Fruit fly (Drosophila melanogaster): ENCODE data around the gene Phlpp.
A peak's percentile ranks its signal among the peaks of the same experiment; 100 is the strongest.

Phlpp gene

DNA sequence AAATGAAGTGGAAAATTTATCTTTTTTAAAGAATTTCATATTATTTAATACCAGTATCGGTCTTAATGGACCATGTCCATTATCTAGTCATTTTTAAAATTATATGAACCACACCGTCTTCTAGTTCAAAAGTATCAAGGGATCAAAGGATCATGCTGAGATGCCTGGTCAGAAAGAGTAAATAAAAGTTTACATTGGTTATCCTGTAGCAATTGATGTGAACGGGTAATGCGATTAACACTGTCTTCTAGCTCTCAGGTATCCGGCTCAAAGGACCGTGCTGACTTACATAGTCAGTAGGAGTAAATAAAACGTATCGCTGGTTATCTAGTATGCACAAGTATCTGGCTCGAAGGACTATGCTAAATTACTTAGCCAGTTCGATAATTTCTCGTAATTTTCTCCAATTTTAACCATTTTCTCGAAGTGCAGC lies 39.8 kb upstream of the Phlpp start (continued):
- TF ChIP-seq tap (tag; optimal IDR thresholded peaks at IDR 0.05) (no peak), Vsx1 (GFP tag; optimal IDR thresholded peaks at IDR 0.05) (no peak), Hr3 (GFP tag; optimal IDR thresholded peaks at IDR 0.05) (peak; percentile 12), NC2β (GFP tag; optimal IDR thresholded peaks at IDR 0.05) (no peak), lilli (GFP tag; optimal IDR thresholded peaks at IDR 0.05) (peak; percentile 44), CG7839 (tag; optimal IDR thresholded peaks at IDR 0.05) (peak; percentile 38), CG15514 (GFP tag; optimal IDR thresholded peaks at IDR 0.05) (no peak), Side (GFP tag; optimal IDR thresholded peaks at IDR 0.05) (no peak), CG11456 (GFP tag; IDR thresholded peaks at IDR 0.05) (no peak), CG7786 (GFP tag; optimal IDR thresholded peaks at IDR 0.05) (peak; percentile 6), fd102C (GFP tag; optimal IDR thresholded peaks at IDR 0.05) (no peak), Ada2b (GFP tag; IDR thresholded peaks at IDR 0.05) (no peak), Camta (GFP tag; optimal IDR thresholded peaks at IDR 0.05) (no peak), exex (tag; optimal IDR thresholded peaks at IDR 0.05) (no peak), pzg (GFP tag; optimal IDR thresholded peaks at IDR 0.05) (no peak), CG43689 (GFP tag; IDR thresholded peaks at IDR 0.05) (no peak), her (GFP tag; optimal IDR thresholded peaks at IDR 0.05) (no peak), sug (tag; optimal IDR thresholded peaks at IDR 0.05) (peak; percentile 29), Awh (GFP tag; IDR thresholded peaks at IDR 0.05) (no peak), CG13287 (GFP tag; IDR thresholded peaks at IDR 0.05; ENCODE audit: partially characterized antibody) (no peak), CG17385 (GFP tag; optimal IDR thresholded peaks at IDR 0.05) (peak; percentile 31), slou (GFP tag; optimal IDR thresholded peaks at IDR 0.05) (peak; percentile 2), CG16863 (GFP tag; optimal IDR thresholded peaks at IDR 0.05) (no peak), CG18476 (GFP tag; optimal IDR thresholded peaks at IDR 0.05) (peak; percentile 6), otp (GFP tag; IDR thresholded peaks at IDR 0.05) (no peak), sens (GFP tag) (peak; percentile 84), knrl (GFP tag; IDR thresholded peaks at IDR 0.05; ENCODE audit: partially characterized antibody) (no peak), ken (GFP tag; IDR thresholded peaks at IDR 0.05) (no peak), pnt (GFP tag; optimal IDR thresholded peaks at IDR 0.05) (no peak), hth (optimal IDR thresholded peaks at IDR 0.05) (no peak), MBD-R2 (GFP tag; IDR thresholded peaks at IDR 0.05) (no peak), BEAF-32 (GFP tag; optimal IDR thresholded peaks at IDR 0.05) (no peak), CG2116 (GFP tag; optimal IDR thresholded peaks at IDR 0.05) (no peak), chn (GFP tag; optimal IDR thresholded peaks at IDR 0.05) (no peak), zen (tag; optimal IDR thresholded peaks at IDR 0.05) (no peak), HLH4C (GFP tag; IDR thresholded peaks at IDR 0.05; ENCODE audit: partially characterized antibody) (no peak), Hsf (GFP tag; optimal IDR thresholded peaks at IDR 0.05) (peak; percentile 23), Eip74EF (GFP tag; optimal IDR thresholded peaks at IDR 0.05) (no peak), CG18011 (GFP tag; optimal IDR thresholded peaks at IDR 0.05) (no peak), CG10209 (GFP tag; optimal IDR thresholded peaks at IDR 0.05) (peak; percentile 25), Sox102F (GFP tag; optimal IDR thresholded peaks at IDR 0.05) (peak; percentile 5), Hmx (GFP tag; optimal IDR thresholded peaks at IDR 0.05) (no peak), schlank (tag; optimal IDR thresholded peaks at IDR 0.05) (no peak), Dad (GFP tag; optimal IDR thresholded peaks at IDR 0.05) (no peak), sob (GFP tag; IDR thresholded peaks at IDR 0.05) (no peak), mam (GFP tag; optimal IDR thresholded peaks at IDR 0.05) (peak; percentile 44), CG11398 (GFP tag; optimal IDR thresholded peaks at IDR 0.05) (no peak), ato (GFP tag; IDR thresholded peaks at IDR 0.05; ENCODE audit: partially characterized antibody) (no peak), grn (GFP tag; optimal IDR thresholded peaks at IDR 0.05) (no peak), klu (GFP tag; IDR thresholded peaks at IDR 0.05) (no peak), tna (GFP tag; IDR thresholded peaks at IDR 0.05; ENCODE audit: partially characterized antibody) (no peak), CG8478 (optimal IDR thresholded peaks at IDR 0.05) (no peak)

All from whole organism, embryonic.